Fruit fly (Drosophila melanogaster) whole organism, prepupa: Measurements from ENCODE around the gene CG5181.

Experiments
- CG10631 ChIP-seq: fragments of 200-800 bp; sonication (Bioruptor generic); optimal IDR thresholded peaks from 2 replicates; lab custom pipeline; 2016; ENCODE audit warnings: missing biosample characterization, missing genetic modification characterization
- CG10669 ChIP-seq: fragments of 200-800 bp; sonication (Bioruptor generic); optimal IDR thresholded peaks from 3 replicates; lab custom pipeline; 2018; ENCODE audit warnings: missing biosample characterization, mild to moderate bottlenecking, missing genetic modification characterization, moderate library complexity
- CG11902 ChIP-seq: fragments of 200-800 bp; sonication (Bioruptor generic); optimal IDR thresholded peaks from 3 replicates; lab custom pipeline; 2016; ENCODE audit warnings: missing biosample characterization, missing genetic modification characterization
- CG15336 ChIP-seq: fragments of 200-800 bp; sonication (Bioruptor generic); IDR thresholded peaks from 2 replicates; pipeline ENCODE4 v1.3.6; 2022; ENCODE audit warnings: missing biosample characterization, missing genetic modification characterization
- CG1621 ChIP-seq: fragments of 200-800 bp; sonication (Bioruptor generic); optimal IDR thresholded peaks from 3 replicates; lab custom pipeline; 2018; ENCODE audit warnings: missing biosample characterization, mild to moderate bottlenecking, missing genetic modification characterization
- CG16779 ChIP-seq: fragments of 200-800 bp; sonication (Bioruptor generic); optimal IDR thresholded peaks from 3 replicates; lab custom pipeline; 2017; ENCODE audit warnings: missing biosample characterization, mild to moderate bottlenecking, missing genetic modification characterization
- CG3032 ChIP-seq: fragments of 200-800 bp; optimal IDR thresholded peaks from 2 replicates; lab custom pipeline; 2019; ENCODE audit warnings: missing biosample characterization, mild to moderate bottlenecking, missing genetic modification characterization, moderate library complexity
- CG34406 ChIP-seq: fragments of 200-800 bp; sonication (Bioruptor generic); optimal IDR thresholded peaks from 3 replicates; lab custom pipeline; 2016; ENCODE audit warnings: missing biosample characterization, missing genetic modification characterization
- CG4318 ChIP-seq: fragments of 200-800 bp; sonication (Bioruptor generic); optimal IDR thresholded peaks from 3 replicates; lab custom pipeline; 2017; ENCODE audit warnings: missing biosample characterization, mild to moderate bottlenecking, missing genetic modification characterization
- CG6163 ChIP-seq: fragments of 200-800 bp; sonication (Bioruptor generic); IDR thresholded peaks from 3 replicates; pipeline ENCODE4 v1.3.6; 2022; ENCODE audit warnings: missing biosample characterization, missing genetic modification characterization
- CG6276 ChIP-seq: fragments of 200-800 bp; sonication (Bioruptor generic); optimal IDR thresholded peaks from 2 replicates; lab custom pipeline; 2017; ENCODE audit warnings: missing biosample characterization, mild to moderate bottlenecking, missing genetic modification characterization
- CG6808 ChIP-seq: fragments of 200-800 bp; sonication (Bioruptor generic); optimal IDR thresholded peaks from 3 replicates; lab custom pipeline; 2017; ENCODE audit warnings: missing biosample characterization, missing genetic modification characterization, mild to moderate bottlenecking, moderate library complexity, missing genetic modification reagents
- CG7368 ChIP-seq: fragments of 200-800 bp; sonication (Bioruptor generic); optimal IDR thresholded peaks from 3 replicates; lab custom pipeline; 2016; ENCODE audit warnings: missing biosample characterization, missing genetic modification characterization
- CG8632 ChIP-seq: fragments of 200-800 bp; sonication (Bioruptor generic); optimal IDR thresholded peaks from 3 replicates; lab custom pipeline; 2016; ENCODE audit warnings: missing biosample characterization, missing genetic modification characterization
- Eip75B ChIP-seq: fragments of 200-800 bp; sonication (Bioruptor generic); optimal IDR thresholded peaks from 3 replicates; lab custom pipeline; 2016; ENCODE audit warnings: missing biosample characterization, missing genetic modification characterization
- Eip78C ChIP-seq: fragments of 200-800 bp; sonication (Bioruptor generic); peaks from one replicate; lab custom pipeline; 2016; ENCODE audit warnings: missing biosample characterization, missing genetic modification characterization
- Ets96B ChIP-seq: fragments of 200-800 bp; optimal IDR thresholded peaks from 2 replicates; lab custom pipeline; 2019; ENCODE audit warnings: missing biosample characterization, mild to moderate bottlenecking, missing genetic modification characterization, moderate library complexity
- Gug ChIP-seq: fragments of 200-800 bp; sonication (Bioruptor generic); IDR thresholded peaks from 2 replicates; pipeline ENCODE4 v1.3.6; 2022; ENCODE audit warnings: missing biosample characterization, missing genetic modification characterization
- Hr39 ChIP-seq: fragments of 200-800 bp; sonication (Bioruptor generic); optimal IDR thresholded peaks from 2 replicates; lab custom pipeline; 2016; ENCODE audit warnings: missing biosample characterization, missing genetic modification characterization
- Hr4 ChIP-seq: fragments of 200-800 bp; sonication (Bioruptor generic); optimal IDR thresholded peaks from 3 replicates; lab custom pipeline; 2016; ENCODE audit warnings: missing biosample characterization, missing genetic modification characterization
- Met ChIP-seq: fragments of 200-800 bp; sonication (Bioruptor generic); optimal IDR thresholded peaks from 3 replicates; lab custom pipeline; 2016; ENCODE audit warnings: missing biosample characterization, missing genetic modification characterization
- OdsH ChIP-seq: fragments of 200-800 bp; sonication (Bioruptor generic); optimal IDR thresholded peaks from 3 replicates; lab custom pipeline; 2016; ENCODE audit warnings: missing biosample characterization, missing genetic modification characterization
- Smox ChIP-seq: fragments of 200-800 bp; sonication (Bioruptor generic); optimal IDR thresholded peaks from 3 replicates; lab custom pipeline; 2016; ENCODE audit warnings: missing biosample characterization, missing genetic modification characterization
- Sox102F ChIP-seq: fragments of 200-800 bp; sonication (Bioruptor generic); optimal IDR thresholded peaks from 2 replicates; lab custom pipeline; 2016; ENCODE audit warnings: missing biosample characterization, mild to moderate bottlenecking, missing genetic modification characterization
- Sox14 ChIP-seq: fragments of 200-800 bp; sonication (Bioruptor generic); optimal IDR thresholded peaks from 3 replicates; lab custom pipeline; 2016; ENCODE audit warnings: missing biosample characterization, missing genetic modification characterization
- Sox15 ChIP-seq: fragments of 200-800 bp; sonication (Bioruptor generic); optimal IDR thresholded peaks from 3 replicates; lab custom pipeline; 2016; ENCODE audit warnings: missing biosample characterization, missing genetic modification characterization
- achi ChIP-seq: fragments of 200-800 bp; sonication (Bioruptor generic); optimal IDR thresholded peaks from 3 replicates; lab custom pipeline; 2016; ENCODE audit warnings: missing biosample characterization, missing genetic modification characterization
- acj6 ChIP-seq: fragments of 200-800 bp; sonication (Bioruptor generic); optimal IDR thresholded peaks from 3 replicates; lab custom pipeline; 2016; ENCODE audit warnings: missing biosample characterization, missing genetic modification characterization
- dac ChIP-seq: fragments of 200-800 bp; sonication (Bioruptor generic); optimal IDR thresholded peaks from 2 replicates; lab custom pipeline; 2017; ENCODE audit warnings: missing biosample characterization, mild to moderate bottlenecking, missing genetic modification characterization
- dsx ChIP-seq: fragments of 200-800 bp; optimal IDR thresholded peaks from 3 replicates; lab custom pipeline; 2019; ENCODE audit warnings: missing biosample characterization, mild to moderate bottlenecking, missing genetic modification characterization, moderate library complexity; ENCODE audit not compliant: poor library complexity, severe bottlenecking
- eg ChIP-seq: fragments of 200-800 bp; sonication (Bioruptor generic); IDR thresholded peaks from 3 replicates; pipeline ENCODE4 v1.3.6; 2022; ENCODE audit warnings: missing biosample characterization, missing genetic modification characterization
- fd59A ChIP-seq: fragments of 200-800 bp; sonication (Bioruptor generic); optimal IDR thresholded peaks from 2 replicates; lab custom pipeline; 2017; ENCODE audit warnings: missing biosample characterization, mild to moderate bottlenecking, missing genetic modification characterization, missing genetic modification reagents
- fd85E ChIP-seq: fragments of 200-800 bp; sonication (Bioruptor generic); optimal IDR thresholded peaks from 3 replicates; lab custom pipeline; 2016; ENCODE audit warnings: missing biosample characterization, missing genetic modification characterization
- fkh ChIP-seq: fragments of 200-800 bp; sonication (Bioruptor generic); optimal IDR thresholded peaks from 3 replicates; lab custom pipeline; 2017; ENCODE audit warnings: missing biosample characterization, mild to moderate bottlenecking, missing genetic modification characterization, moderate library complexity
- net ChIP-seq: fragments of 200-800 bp; sonication (Bioruptor generic); optimal IDR thresholded peaks from 3 replicates; lab custom pipeline; 2016; ENCODE audit warnings: missing biosample characterization, missing genetic modification characterization
- salr ChIP-seq, 2 experiments: fragments of 200-800 bp; sonication (Bioruptor generic); optimal IDR thresholded peaks; 3 replicates each; lab custom pipeline; 2016 to 2018; ENCODE audit warnings: missing biosample characterization in 2 of 2, missing genetic modification characterization in 2 of 2, mild to moderate bottlenecking in 1 of 2
- spab ChIP-seq: fragments of 200-800 bp; sonication (Bioruptor generic); optimal IDR thresholded peaks from 2 replicates; lab custom pipeline; 2017; ENCODE audit warnings: missing biosample characterization, mild to moderate bottlenecking, missing genetic modification characterization, missing genetic modification reagents
- svp ChIP-seq: fragments of 200-800 bp; sonication (Bioruptor generic); peaks from one replicate; lab custom pipeline; 2016; ENCODE audit warnings: missing biosample characterization, missing genetic modification characterization
- topi ChIP-seq: fragments of 200-800 bp; sonication (Bioruptor generic); optimal IDR thresholded peaks from 3 replicates; lab custom pipeline; 2016; ENCODE audit warnings: missing biosample characterization, missing genetic modification characterization
- vri ChIP-seq: fragments of 200-800 bp; sonication (Bioruptor generic); optimal IDR thresholded peaks from 3 replicates; lab custom pipeline; 2016; ENCODE audit warnings: missing biosample characterization, mild to moderate bottlenecking, missing genetic modification characterization

Gene CG5181

DNA sequence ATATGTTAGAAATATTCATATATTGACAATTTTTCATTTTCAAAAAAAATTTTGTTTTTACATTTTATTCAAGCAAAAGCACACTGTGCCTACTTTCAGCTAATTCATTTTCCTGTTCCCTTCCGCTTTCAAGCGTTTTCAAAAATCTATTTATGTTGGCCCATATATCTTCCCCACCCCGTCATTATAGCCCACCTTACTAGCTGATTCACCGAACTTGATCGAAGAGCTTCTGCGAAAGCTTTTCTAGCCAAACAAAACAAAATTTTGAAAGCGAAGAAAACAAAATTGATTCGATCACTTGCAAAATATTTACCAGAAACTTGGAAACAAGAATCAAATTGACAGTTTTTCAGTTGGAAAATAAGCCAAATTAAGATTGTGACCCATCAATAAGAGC is 8.6 kb downstream of the CG5181 start, which contains the start of gene CG5171:
Gene CG5171 (plus strand): TSS at position 311 of the 400 bp plus-strand sequence.
- TF ChIP-seq salr (GFP tag; optimal IDR thresholded peaks at IDR 0.05; lab: Kevin White, UChicago) (no peak), Sox15 (GFP tag; lab: Kevin White, UChicago) (no peak), eg (GFP tag; lab: Robert Waterston, UW) (no peak), CG6808 (GFP tag; lab: Kevin White, UChicago) (no peak), achi (GFP tag; lab: Kevin White, UChicago) (no peak), vri (GFP tag; lab: Kevin White, UChicago) (no peak), topi (GFP tag; lab: Kevin White, UChicago) (no peak), CG11902 (GFP tag; lab: Kevin White, UChicago) (no peak), spab (GFP tag; lab: Kevin White, UChicago) (no peak), CG6276 (GFP tag; lab: Kevin White, UChicago) (no peak), fd85E (GFP tag; lab: Kevin White, UChicago) (no peak), CG6163 (GFP tag; lab: Robert Waterston, UW) (no peak), Hr4 (no peak), CG8632 (no peak), dac (GFP tag; lab: Kevin White, UChicago) (no peak)

DNA sequence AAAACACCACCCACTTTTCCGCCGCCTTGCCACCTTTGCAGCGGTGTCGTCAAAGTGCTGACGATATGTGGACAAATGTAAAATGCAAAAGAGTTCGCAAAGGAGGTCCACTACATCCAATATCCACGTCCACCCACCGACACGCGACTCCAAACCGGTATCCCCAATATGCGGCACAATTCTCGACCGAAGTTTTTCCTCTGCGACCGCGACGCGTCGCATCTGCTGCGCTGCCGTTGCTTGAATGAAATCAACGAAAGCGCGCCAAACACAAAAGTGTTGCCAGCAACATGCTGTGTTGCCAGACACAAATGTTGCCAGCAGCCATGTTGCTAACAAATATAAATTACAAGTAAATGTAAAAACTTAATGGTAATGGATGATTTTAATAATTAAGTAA is 11.1 kb downstream of the CG5181 start, which contains the start of gene CG5160:
Gene CG5160 (minus strand): TSS at position 223 of the 400 bp plus-strand sequence.
- TF ChIP-seq salr (GFP tag; optimal IDR thresholded peaks at IDR 0.05; lab: Kevin White, UChicago) (no peak), fkh (no peak), Met (GFP tag; lab: Kevin White, UChicago) (no peak), CG10631 (no peak), CG34406 (GFP tag; lab: Kevin White, UChicago) (no peak), CG8632 (no peak), Hr39 (GFP tag; lab: Kevin White, UChicago) (no peak), Hr4 (no peak), CG15336 (no peak), Sox102F (GFP tag; lab: Kevin White, UChicago) (no peak), fd59A (GFP tag; lab: Kevin White, UChicago) (no peak), Ets96B (tag; lab: Kevin White, UChicago) (no peak), Smox (GFP tag; lab: Kevin White, UChicago) (no peak), net (GFP tag; lab: Kevin White, UChicago) (no peak), dac (GFP tag; lab: Kevin White, UChicago) (no peak), CG4318 (GFP tag; lab: Kevin White, UChicago) (no peak), CG10669 (GFP tag; lab: Kevin White, UChicago) (no peak), Sox14 (GFP tag; lab: Kevin White, UChicago) (no peak), Eip78C (GFP tag; lab: Kevin White, UChicago) (no peak), OdsH (GFP tag; lab: Kevin White, UChicago) (no peak)

DNA sequence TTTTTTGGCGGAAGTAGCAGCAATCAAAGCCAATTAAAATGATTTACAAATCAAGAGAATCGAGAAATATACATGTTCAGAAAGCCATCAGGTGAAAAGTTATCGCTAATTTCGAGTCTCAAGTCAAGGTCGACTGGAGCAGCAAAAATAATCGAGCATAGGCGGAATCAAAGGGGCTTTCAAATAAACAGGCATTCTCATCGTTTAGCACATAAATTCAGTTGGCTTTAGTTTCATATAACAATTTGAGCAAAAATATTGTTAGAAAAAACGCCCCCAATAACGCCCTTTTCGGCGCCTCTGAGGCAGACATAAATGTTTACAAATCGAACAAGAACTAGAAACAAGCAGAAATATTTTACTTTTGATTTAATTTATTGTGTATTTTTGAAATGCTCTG is 11.9 kb downstream of the CG5181 start:
- no peak for TF ChIP-seq CG16779 (tag; lab: Kevin White, UChicago)
- TF ChIP-seq acj6 (GFP tag; lab: Kevin White, UChicago) = no peak
- no peak for TF ChIP-seq CG15336
- no peak for TF ChIP-seq dsx (GFP tag; lab: Kevin White, UChicago)
- TF ChIP-seq topi (GFP tag; lab: Kevin White, UChicago) = no peak
- no peak for TF ChIP-seq Gug (GFP tag; lab: Robert Waterston, UW)
- no peak for TF ChIP-seq Sox102F (GFP tag; lab: Kevin White, UChicago)
- no peak for TF ChIP-seq OdsH (GFP tag; lab: Kevin White, UChicago)
- TF ChIP-seq fd59A (GFP tag; lab: Kevin White, UChicago) = no peak
- no peak for TF ChIP-seq CG3032
- no peak for TF ChIP-seq salr (GFP tag; optimal IDR thresholded peaks at IDR 0.05; lab: Kevin White, UChicago)
- TF ChIP-seq achi (GFP tag; lab: Kevin White, UChicago) = no peak
- no peak for TF ChIP-seq Eip75B (GFP tag; lab: Kevin White, UChicago)
- TF ChIP-seq CG4318 (GFP tag; lab: Kevin White, UChicago) = no peak
- no peak for TF ChIP-seq Ets96B (tag; lab: Kevin White, UChicago)
- no peak for TF ChIP-seq Met (GFP tag; lab: Kevin White, UChicago)
- TF ChIP-seq svp (GFP tag; lab: Kevin White, UChicago) = no peak
- TF ChIP-seq fkh = no peak
- TF ChIP-seq CG1621 (tag; lab: Kevin White, UChicago) = no peak
- no peak for TF ChIP-seq CG7368 (GFP tag; lab: Kevin White, UChicago)
